Worm (Caenorhabditis elegans): Measurements from ENCODE around the gene C44H4.4.

C44H4.4 gene

DNA sequence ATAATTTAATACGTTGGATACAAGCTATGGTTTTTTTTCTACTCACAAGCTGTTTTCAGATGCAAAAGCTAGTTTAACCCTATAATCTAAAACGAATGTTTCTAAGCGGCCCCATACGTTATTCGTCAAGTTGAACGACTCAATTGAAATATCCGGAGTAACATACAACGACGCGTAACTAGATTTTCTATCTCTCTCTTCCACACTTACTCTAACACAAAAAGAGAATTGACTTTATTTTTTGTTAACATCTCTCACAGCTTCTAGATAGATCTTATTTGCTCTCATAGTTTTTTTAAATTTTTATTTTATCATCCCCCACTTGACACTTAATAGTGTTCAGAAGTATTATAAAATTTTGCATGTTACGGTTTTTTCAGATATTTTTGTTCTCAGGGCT is 4.3 kb upstream of the C44H4.4 start:
- TF ChIP-seq B0261.1 (tag; optimal IDR thresholded peaks at IDR 0.05): no peak
- TF ChIP-seq nhr-27 (tag; optimal IDR thresholded peaks at IDR 0.05): no peak
- no peak for TF ChIP-seq ceh-27 (GFP tag; optimal IDR thresholded peaks at IDR 0.05)
- no peak for TF ChIP-seq hlh-12 (tag; optimal IDR thresholded peaks at IDR 0.05)
- no peak for TF ChIP-seq him-1 (tag; optimal IDR thresholded peaks at IDR 0.05)
- TF ChIP-seq rcor-1 (GFP tag; IDR thresholded peaks at IDR 0.05): no peak
- TF ChIP-seq Y53F4B.3 (GFP tag; IDR thresholded peaks at IDR 0.05): no peak
- no peak for TF ChIP-seq gei-17 (GFP tag; optimal IDR thresholded peaks at IDR 0.05)
- TF ChIP-seq F52B5.7 (tag; optimal IDR thresholded peaks at IDR 0.05): no peak
- TF ChIP-seq sdz-38 (tag; optimal IDR thresholded peaks at IDR 0.05): no peak
- no peak for TF ChIP-seq sptf-2 (GFP tag; optimal IDR thresholded peaks at IDR 0.05)
- no peak for TF ChIP-seq F10E7.11 (tag; optimal IDR thresholded peaks at IDR 0.05)
- no peak for TF ChIP-seq hmg-1.2 (GFP tag; IDR thresholded peaks at IDR 0.05)
- TF ChIP-seq hlh-26 (GFP tag; conservative IDR thresholded peaks at IDR 0.05): no peak
- no peak for TF ChIP-seq Y53G8AR.9 (GFP tag; conservative IDR thresholded peaks at IDR 0.05)
- TF ChIP-seq ztf-6 (GFP tag; IDR thresholded peaks at IDR 0.05): no peak
- no peak for TF ChIP-seq tlf-1 (GFP tag; optimal IDR thresholded peaks at IDR 0.05)

DNA sequence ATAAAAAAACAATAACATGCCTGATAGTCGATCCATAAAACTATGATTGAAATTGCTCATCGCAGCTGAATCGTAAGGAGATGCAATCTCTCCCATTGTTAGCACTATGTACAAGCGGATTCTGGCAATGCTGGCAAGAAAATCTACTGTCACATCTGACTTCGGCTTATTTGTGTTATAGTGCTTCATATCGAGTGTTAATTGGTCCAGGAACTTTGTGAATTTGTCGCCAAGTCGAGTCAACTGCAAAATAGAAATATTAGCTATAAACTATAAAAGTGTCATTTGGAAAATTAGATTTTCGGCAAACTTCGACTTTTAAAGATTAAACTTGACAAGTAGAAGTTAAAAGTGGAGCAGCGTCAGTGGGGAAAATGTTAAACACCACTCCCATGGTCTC is 4.6 kb downstream of the C44H4.4 start:
- no peak for TF ChIP-seq aptf-2 (GFP tag; conservative IDR thresholded peaks at IDR 0.05)
- TF ChIP-seq ama-1 (optimal IDR thresholded peaks at IDR 0.05): no peak
- no peak for TF ChIP-seq ama-1 (GFP tag; optimal IDR thresholded peaks at IDR 0.05)
- no peak for TF ChIP-seq lin-40 (tag; optimal IDR thresholded peaks at IDR 0.05)
- TF ChIP-seq mxl-1 (tag; optimal IDR thresholded peaks at IDR 0.05): no peak
- no peak for TF ChIP-seq cebp-2 (GFP tag; IDR thresholded peaks at IDR 0.05)
- TF ChIP-seq unc-62 (GFP tag; optimal IDR thresholded peaks at IDR 0.05): no peak
- TF ChIP-seq die-1 (tag; optimal IDR thresholded peaks at IDR 0.05): no peak
- TF ChIP-seq Y79H2A.3 (GFP tag; conservative IDR thresholded peaks at IDR 0.05): no peak
- no peak for TF ChIP-seq snpc-1.3 (tag; optimal IDR thresholded peaks at IDR 0.05; ENCODE audit: insufficient read depth)

DNA sequence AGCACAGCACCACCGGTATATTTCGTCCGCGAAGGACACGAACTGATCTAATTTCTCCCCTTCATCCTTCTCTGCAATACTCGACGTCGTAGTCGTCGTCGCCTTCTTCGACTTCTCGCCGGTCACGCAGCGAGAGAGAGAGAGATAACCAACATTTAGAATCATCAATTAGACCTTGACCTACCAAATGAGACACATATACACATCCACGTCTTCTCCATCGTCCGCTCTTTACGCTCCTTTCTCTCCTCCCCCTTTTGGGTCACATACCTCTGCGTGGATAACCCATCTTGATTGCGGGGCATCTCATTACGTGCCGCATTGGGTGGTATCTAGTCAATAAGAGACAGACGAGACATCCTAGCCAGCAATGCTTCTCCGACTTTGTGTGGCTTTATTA is 7.5 kb downstream of the C44H4.4 start, which contains the start of gene sym-1:
TSS of gene sym-1 (plus strand) at position 194 of the 400 bp plus-strand sequence.
- TF ChIP-seq tlf-1 (GFP tag; optimal IDR thresholded peaks at IDR 0.05) (no peak), zfh-2 (GFP tag; conservative IDR thresholded peaks at IDR 0.05) (peak; percentile 36; the same call in 1 of the 2 replicates)

DNA sequence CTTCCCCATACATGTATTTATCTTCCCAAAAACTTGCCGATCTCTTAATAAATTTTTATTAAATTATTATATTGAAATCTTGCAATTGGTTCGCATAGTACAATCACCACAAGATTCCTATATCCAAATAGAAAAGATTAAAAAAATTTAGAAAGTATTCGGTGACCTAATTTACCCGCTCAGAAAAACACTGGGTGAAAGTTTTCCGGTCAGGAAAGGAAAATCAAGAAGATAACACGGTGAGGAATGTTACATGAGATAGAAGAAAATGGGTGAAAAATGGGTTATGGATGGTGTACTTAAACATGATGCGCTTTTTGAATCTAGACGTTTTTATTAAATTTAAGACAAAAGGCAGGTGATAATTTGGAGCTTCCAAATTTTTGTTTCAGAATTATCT is 8.0 kb downstream of the C44H4.4 start:
- TF ChIP-seq F52B5.7 (tag; optimal IDR thresholded peaks at IDR 0.05) (no peak), sdz-38 (tag; optimal IDR thresholded peaks at IDR 0.05) (no peak), gei-17 (GFP tag; optimal IDR thresholded peaks at IDR 0.05) (no peak), tbp1 (GFP tag; optimal IDR thresholded peaks at IDR 0.05) (no peak), madf-6 (GFP tag; IDR thresholded peaks at IDR 0.05) (no peak), lin-35 (GFP tag; optimal IDR thresholded peaks at IDR 0.05) (no peak)

DNA sequence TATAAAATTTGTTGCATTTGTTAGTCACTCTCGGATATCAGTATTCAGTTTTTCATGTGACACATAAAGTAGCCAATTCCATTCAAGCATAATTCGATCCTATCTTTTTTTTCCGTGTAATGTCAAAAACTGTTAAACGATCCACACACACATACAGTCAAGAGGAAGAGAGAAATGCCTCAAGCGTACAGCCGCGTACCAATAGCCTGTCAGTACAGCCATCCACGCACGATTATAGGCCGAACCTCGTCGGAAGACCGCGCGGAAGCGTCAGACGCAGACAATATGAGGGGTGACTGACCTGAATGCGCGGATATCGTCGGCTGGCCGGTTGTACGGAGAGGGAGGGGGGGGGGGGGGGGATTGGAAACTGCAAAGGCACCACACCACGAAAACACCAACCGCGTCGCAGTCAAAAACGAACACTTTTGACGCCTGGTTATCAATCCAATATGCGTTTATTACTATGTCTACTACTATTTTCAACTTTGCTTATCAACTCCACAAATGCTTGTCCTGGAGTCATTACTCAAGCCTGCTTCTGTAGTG is 11.2 kb downstream of the C44H4.4 start, which contains the start of gene let-4:
TSS of gene let-4 (plus strand) at position 357 of the 549 bp plus-strand sequence.
- TF ChIP-seq egrh-3 (GFP tag; IDR thresholded peaks at IDR 0.05): peak; percentile 55; the same call in 1 of the 2 replicates
- TF ChIP-seq hmg-20 (GFP tag; IDR thresholded peaks at IDR 0.05): no peak
- TF ChIP-seq zfh-2 (GFP tag; conservative IDR thresholded peaks at IDR 0.05): peak; percentile 80

Measured in whole organism, young adult.